Fruit fly (Drosophila melanogaster) whole organism, adult: ENCODE data around the gene Tap42.

Source experiments
- cic ChIP-seq: fragments of 200-800 bp; sonication (Bioruptor generic); optimal IDR thresholded peaks from 2 replicates; lab custom pipeline; 2017; ENCODE audit warnings: missing biosample characterization, mild to moderate bottlenecking, missing genetic modification characterization, moderate library complexity
- toe ChIP-seq: fragments of 200-800 bp; sonication (Bioruptor generic); optimal IDR thresholded peaks from 2 replicates; lab custom pipeline; 2016; ENCODE audit warnings: missing biosample characterization, missing genetic modification characterization

DNA sequence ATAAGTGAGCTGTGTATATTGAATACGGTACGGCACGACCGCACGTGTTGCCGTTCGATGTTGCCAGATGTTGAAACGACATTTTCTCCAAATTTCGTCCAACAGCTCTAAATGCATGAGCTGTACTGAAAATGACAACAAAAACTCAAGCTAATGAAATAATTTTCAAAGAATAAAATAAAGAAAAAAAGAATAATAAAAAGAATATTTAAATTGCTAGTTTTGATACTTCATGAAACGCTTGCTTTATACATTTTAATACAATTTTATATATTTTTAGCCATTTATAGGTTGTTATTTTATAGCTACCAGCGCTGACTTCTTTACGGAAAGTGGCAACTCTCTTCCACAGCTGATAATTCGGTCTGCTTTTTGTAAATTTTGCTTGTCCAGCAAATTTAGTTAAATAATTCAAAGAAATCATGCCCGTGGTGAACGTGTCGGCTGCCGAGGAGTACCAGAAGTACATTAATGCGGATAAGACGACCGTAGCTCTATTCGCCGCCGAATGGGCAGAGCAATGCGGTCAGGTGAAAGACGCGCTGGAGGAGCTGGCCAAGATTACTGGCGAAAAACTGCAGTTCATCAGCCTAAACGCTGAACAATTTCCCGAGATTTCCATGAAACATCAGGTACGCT is 1.2 kb upstream of the Tap42 start, which contains the start of the genes Nnp-1 and Grx3:
- peak; percentile 54 for TF ChIP-seq toe (GFP tag; lab: Kevin White, UChicago)
- TF ChIP-seq cic, result peak; percentile 43
